Fruit fly (Drosophila melanogaster) whole organism, embryonic: Measurements from ENCODE around the gene CG6168.

Experiments
- Atf6 ChIP-seq: fragments of 200-800 bp; sonication (Bioruptor generic); IDR thresholded peaks from 2 replicates; pipeline ENCODE4 v1.3.6; 2022; ENCODE audit warnings: missing biosample characterization, missing genetic modification characterization
- Awh ChIP-seq: fragments of 200-800 bp; sonication (Bioruptor generic); IDR thresholded peaks from 2 replicates; pipeline ENCODE4, ENCODE4 v1.3.6; 2022; ENCODE audit warnings: missing biosample characterization, missing genetic modification characterization
- CG10209 ChIP-seq: fragments of 200-800 bp; sonication (Bioruptor generic); optimal IDR thresholded peaks from 3 replicates; lab custom pipeline; 2017; ENCODE audit warnings: missing biosample characterization, mild to moderate bottlenecking, missing genetic modification characterization, missing genetic modification reagents
- CG1024 ChIP-seq: fragments of 200-800 bp; sonication (Bioruptor generic); IDR thresholded peaks from 2 replicates; pipeline ENCODE4 v1.3.6; 2022; ENCODE audit warnings: missing biosample characterization, missing genetic modification characterization
- CG10431 ChIP-seq: fragments of 200-800 bp; sonication (Bioruptor generic); optimal IDR thresholded peaks from 3 replicates; lab custom pipeline; 2018; ENCODE audit warnings: missing biosample characterization, mild to moderate bottlenecking, missing genetic modification characterization
- CG10654 ChIP-seq: fragments of 200-800 bp; sonication (Bioruptor generic); optimal IDR thresholded peaks from 2 replicates; lab custom pipeline; 2016; ENCODE audit warnings: missing biosample characterization, missing genetic modification characterization
- CG11398 ChIP-seq: fragments of 200-800 bp; sonication (Bioruptor generic); optimal IDR thresholded peaks from 2 replicates; lab custom pipeline; 2016; ENCODE audit warnings: missing biosample characterization, missing genetic modification characterization
- CG12942 ChIP-seq: fragments of 200-800 bp; sonication (Bioruptor generic); optimal IDR thresholded peaks from 3 replicates; lab custom pipeline; 2016; ENCODE audit warnings: missing biosample characterization, missing genetic modification characterization
- CG13123 ChIP-seq: fragments of 200-800 bp; sonication (Bioruptor generic); optimal IDR thresholded peaks from 2 replicates; lab custom pipeline; 2016; ENCODE audit warnings: missing biosample characterization, missing genetic modification characterization
- CG14710 ChIP-seq: fragments of 200-800 bp; sonication (Bioruptor generic); optimal IDR thresholded peaks from 3 replicates; lab custom pipeline; 2019; ENCODE audit warnings: missing biosample characterization, mild to moderate bottlenecking, missing genetic modification characterization, moderate library complexity
- CG16863 ChIP-seq: fragments of 200-800 bp; sonication (Bioruptor generic); optimal IDR thresholded peaks from 3 replicates; lab custom pipeline; 2016; ENCODE audit warnings: missing biosample characterization, missing genetic modification characterization
- CG17385 ChIP-seq: fragments of 200-800 bp; sonication (Bioruptor generic); optimal IDR thresholded peaks from 3 replicates; lab custom pipeline; 2018; ENCODE audit warnings: missing biosample characterization, mild to moderate bottlenecking, missing genetic modification characterization
- CG1832 ChIP-seq: fragments of 200-800 bp; sonication (Bioruptor generic); optimal IDR thresholded peaks from 2 replicates; lab custom pipeline; 2017; ENCODE audit warnings: missing biosample characterization, mild to moderate bottlenecking, missing genetic modification characterization, inconsistent platforms
- CG3163 ChIP-seq: fragments of 200-800 bp; sonication (Bioruptor generic); optimal IDR thresholded peaks from 3 replicates; lab custom pipeline; 2016; ENCODE audit warnings: missing biosample characterization, missing genetic modification characterization
- CG33213 ChIP-seq: fragments of 200-800 bp; sonication (Bioruptor generic); optimal IDR thresholded peaks from 3 replicates; lab custom pipeline; 2016; ENCODE audit warnings: missing biosample characterization, missing genetic modification characterization
- CG4328 ChIP-seq: fragments of 200-800 bp; sonication (Bioruptor generic); optimal IDR thresholded peaks from 3 replicates; lab custom pipeline; 2017; ENCODE audit warnings: missing biosample characterization, missing genetic modification reagents, missing genetic modification characterization
- CG4854 ChIP-seq: fragments of 200-800 bp; sonication (Bioruptor generic); optimal IDR thresholded peaks from 2 replicates; lab custom pipeline; 2016; ENCODE audit warnings: missing biosample characterization, missing genetic modification characterization, inconsistent platforms
- CG6689 ChIP-seq: fragments of 200-800 bp; sonication (Bioruptor generic); IDR thresholded peaks from 2 replicates; pipeline ENCODE4 v1.3.6; 2022; ENCODE audit warnings: missing biosample characterization, missing genetic modification characterization
- CG8290 ChIP-seq, 3 experiments: fragments of 200-800 bp; sonication (Bioruptor generic); optimal IDR thresholded peaks; 2 replicates each; lab custom pipeline; 2016 to 2019; ENCODE audit warnings: missing biosample characterization in 3 of 3, missing genetic modification characterization in 3 of 3, mild to moderate bottlenecking in 2 of 3, moderate library complexity in 1 of 3
- CG9932 ChIP-seq: fragments of 200-800 bp; sonication (Bioruptor generic); IDR thresholded peaks from 2 replicates; pipeline ENCODE4 v1.3.6; 2022; ENCODE audit warnings: missing biosample characterization, missing genetic modification characterization
- Dip3 ChIP-seq: fragments of 200-800 bp; sonication (Bioruptor generic); optimal IDR thresholded peaks from 3 replicates; lab custom pipeline; 2016; ENCODE audit warnings: missing biosample characterization, missing genetic modification characterization
- E2f2 ChIP-seq: fragments of 200-800 bp; sonication (Bioruptor generic); IDR thresholded peaks from 2 replicates; pipeline ENCODE4 v1.3.6; 2022; ENCODE audit warnings: missing biosample characterization, missing genetic modification characterization
- HHEX ChIP-seq: fragments of 200-800 bp; sonication (Bioruptor generic); optimal IDR thresholded peaks from 3 replicates; lab custom pipeline; 2017; ENCODE audit warnings: missing biosample characterization, mild to moderate bottlenecking, missing genetic modification characterization, missing genetic modification reagents
- HLH54F ChIP-seq: fragments of 200-800 bp; sonication (Bioruptor generic); optimal IDR thresholded peaks from 3 replicates; lab custom pipeline; 2016; ENCODE audit warnings: missing biosample characterization, missing genetic modification characterization
- Lhr ChIP-seq: fragments of 200-800 bp; sonication (Bioruptor generic); optimal IDR thresholded peaks from 3 replicates; lab custom pipeline; 2017; ENCODE audit warnings: mild to moderate bottlenecking, missing biosample characterization, missing genetic modification reagents, missing genetic modification characterization
- MESR4 ChIP-seq: fragments of 200-800 bp; sonication (Bioruptor generic); optimal IDR thresholded peaks from 2 replicates; lab custom pipeline; 2018; ENCODE audit warnings: missing biosample characterization, mild to moderate bottlenecking, missing genetic modification characterization, moderate library complexity
- Oaz ChIP-seq: fragments of 200-800 bp; sonication (Bioruptor generic); IDR thresholded peaks from 2 replicates; pipeline ENCODE4 v1.3.6; 2022; ENCODE audit warnings: missing biosample characterization, missing genetic modification characterization
- Pdp1 ChIP-seq, 2 experiments: fragments of 200-800 bp; sonication (Bioruptor generic); optimal IDR thresholded peaks; 3 replicates each; lab custom pipeline; 2016; ENCODE audit warnings: missing biosample characterization in 2 of 2, missing genetic modification characterization in 2 of 2, mild to moderate bottlenecking in 1 of 2, moderate library complexity in 1 of 2
- Poxn ChIP-seq: fragments of 200-800 bp; sonication (Bioruptor generic); IDR thresholded peaks from 2 replicates; pipeline ENCODE4 v1.3.6; 2022; ENCODE audit warnings: missing biosample characterization, missing genetic modification characterization
- Rfx ChIP-seq: fragments of 200-800 bp; sonication (Bioruptor generic); IDR thresholded peaks from 2 replicates; pipeline ENCODE4 v1.3.6; 2022; ENCODE audit warnings: missing biosample characterization, missing genetic modification characterization
- Scr ChIP-seq: fragments of 200-800 bp; sonication (Bioruptor generic); IDR thresholded peaks from 2 replicates; pipeline ENCODE4 v1.3.6; 2022; ENCODE audit warnings: missing biosample characterization, missing genetic modification characterization; ENCODE audit not compliant: partially characterized antibody
- Xrp1 ChIP-seq: fragments of 200-800 bp; sonication (Bioruptor generic); IDR thresholded peaks from 2 replicates; pipeline ENCODE4 v1.3.6; 2022; ENCODE audit warnings: missing biosample characterization, missing genetic modification characterization
- bcd ChIP-seq: fragments of 200-800 bp; sonication (Bioruptor generic); optimal IDR thresholded peaks from 2 replicates; lab custom pipeline; 2017; ENCODE audit warnings: missing biosample characterization, mild to moderate bottlenecking, missing genetic modification characterization
- chinmo ChIP-seq: fragments of 200-800 bp; sonication (Bioruptor generic); IDR thresholded peaks from 4 replicates; pipeline ENCODE4 v1.3.6; 2022; ENCODE audit warnings: missing biosample characterization, missing genetic modification characterization; ENCODE audit not compliant: partially characterized antibody
- croc ChIP-seq: fragments of 200-800 bp; sonication (Bioruptor generic); conservative IDR thresholded peaks from 3 replicates; pipeline ENCODE4 v1.3.6; 2022; ENCODE audit warnings: missing biosample characterization, missing genetic modification characterization
- crol ChIP-seq: fragments of 200-800 bp; sonication (Bioruptor generic); IDR thresholded peaks from 2 replicates; pipeline ENCODE4 v1.3.6; 2022; ENCODE audit warnings: missing biosample characterization, missing genetic modification characterization
- dm ChIP-seq: fragments of 200-800 bp; sonication (Bioruptor generic); optimal IDR thresholded peaks from 3 replicates; lab custom pipeline; 2016; ENCODE audit warnings: missing biosample characterization, missing genetic modification characterization
- dmrt99B ChIP-seq: fragments of 200-800 bp; sonication (Bioruptor generic); optimal IDR thresholded peaks from 2 replicates; lab custom pipeline; 2018; ENCODE audit warnings: missing biosample characterization, mild to moderate bottlenecking, missing genetic modification characterization, moderate library complexity
- dysf ChIP-seq: fragments of 200-800 bp; sonication (Bioruptor generic); IDR thresholded peaks from 3 replicates; pipeline ENCODE4 v1.3.6; 2022; ENCODE audit warnings: missing biosample characterization, missing genetic modification characterization
- eyg ChIP-seq: fragments of 200-800 bp; sonication (Bioruptor generic); optimal IDR thresholded peaks from 3 replicates; lab custom pipeline; 2016; ENCODE audit warnings: missing biosample characterization, missing genetic modification characterization
- ftz-f1 ChIP-seq: fragments of 200-800 bp; sonication (Bioruptor generic); optimal IDR thresholded peaks from 2 replicates; lab custom pipeline; 2016; ENCODE audit warnings: missing biosample characterization, missing genetic modification characterization
- gce ChIP-seq: fragments of 200-800 bp; sonication (Bioruptor generic); IDR thresholded peaks from 3 replicates; pipeline ENCODE4 v1.3.6; 2022; ENCODE audit warnings: missing biosample characterization, missing genetic modification characterization
- kay ChIP-seq: fragments of 200-800 bp; sonication (Bioruptor generic); optimal IDR thresholded peaks from 2 replicates; lab custom pipeline; 2016; ENCODE audit warnings: missing biosample characterization, missing genetic modification characterization
- pita ChIP-seq: fragments of 200-800 bp; sonication (Bioruptor generic); optimal IDR thresholded peaks from 2 replicates; lab custom pipeline; 2017; ENCODE audit warnings: missing biosample characterization, mild to moderate bottlenecking, missing genetic modification characterization
- sens-2 ChIP-seq: fragments of 200-800 bp; sonication (Bioruptor generic); IDR thresholded peaks from 2 replicates; pipeline ENCODE4 v1.3.6; 2022; ENCODE audit warnings: missing biosample characterization, missing genetic modification characterization
- sim ChIP-seq: fragments of 200-800 bp; sonication (Bioruptor generic); IDR thresholded peaks from 2 replicates; pipeline ENCODE4 v1.3.6; 2022; ENCODE audit warnings: missing biosample characterization, missing genetic modification characterization
- sima ChIP-seq: fragments of 200-800 bp; sonication (Bioruptor generic); optimal IDR thresholded peaks from 2 replicates; lab custom pipeline; 2016; ENCODE audit warnings: missing biosample characterization, missing genetic modification characterization
- slou ChIP-seq: fragments of 200-800 bp; sonication (Bioruptor generic); optimal IDR thresholded peaks from 3 replicates; lab custom pipeline; 2016; ENCODE audit warnings: missing biosample characterization, missing genetic modification characterization
- trem ChIP-seq: fragments of 200-800 bp; optimal IDR thresholded peaks from 3 replicates; lab custom pipeline; 2019; ENCODE audit warnings: missing biosample characterization, mild to moderate bottlenecking, missing genetic modification characterization, moderate library complexity
- twi ChIP-seq: fragments of 200-800 bp; optimal IDR thresholded peaks from 2 replicates; lab custom pipeline; 2019; ENCODE audit warnings: missing biosample characterization, mild to moderate bottlenecking, missing genetic modification characterization, moderate library complexity
- usp ChIP-seq: fragments of >200 bp; optimal IDR thresholded peaks from 2 replicates; lab custom pipeline; 2017; ENCODE audit warnings: missing biosample characterization, missing genetic modification characterization

The CG6168 gene

DNA sequence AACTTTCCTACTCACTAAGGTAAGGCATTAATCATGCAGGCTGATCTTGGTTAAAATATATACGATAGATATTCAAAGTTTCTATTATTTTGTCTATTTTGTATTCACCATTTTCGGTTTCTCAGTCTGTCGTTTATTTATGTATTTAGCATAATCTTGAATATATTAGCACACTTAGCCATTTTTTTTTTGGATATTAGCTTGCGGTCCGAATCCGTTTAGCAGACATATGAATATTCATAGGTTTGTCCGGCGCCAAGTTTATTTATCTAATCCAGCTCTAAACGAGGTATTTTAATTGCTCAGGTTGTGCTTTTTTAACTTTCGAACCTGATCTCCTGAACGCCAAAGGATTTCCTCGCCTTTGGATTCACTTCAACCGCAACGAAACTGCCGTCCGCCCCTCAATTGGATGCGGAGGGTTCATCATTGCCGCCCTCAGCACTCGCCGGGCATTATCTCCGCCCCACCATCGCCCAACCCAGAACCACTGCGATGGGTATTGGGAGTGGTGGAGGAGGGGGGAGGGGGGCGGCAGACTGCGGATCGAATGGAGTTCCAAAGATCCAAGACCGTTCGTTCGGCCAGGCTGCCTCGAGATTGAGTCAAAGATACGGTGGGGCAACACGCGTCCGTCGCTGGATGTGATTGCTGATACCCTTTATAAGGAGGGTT lies 1.8 kb upstream of the CG6168 start (continued):
- TF ChIP-seq CG1024 (GFP tag; lab: Robert Waterston, UW) (no peak), CG12942 (GFP tag; lab: Kevin White, UChicago) (no peak), Xrp1 (GFP tag; lab: Robert Waterston, UW) (0 out of 2 replicates have a peak, but pooled peaks have one; percentile 25), CG3163 (GFP tag; lab: Kevin White, UChicago) (no peak), CG4328 (GFP tag; lab: Kevin White, UChicago) (no peak), CG16863 (GFP tag; lab: Kevin White, UChicago) (no peak), CG17385 (no peak), Dip3 (GFP tag; lab: Kevin White, UChicago) (no peak), twi (tag; lab: Kevin White, UChicago) (no peak), croc (GFP tag; lab: Robert Waterston, UW) (no peak), HHEX (GFP tag; lab: Kevin White, UChicago) (peak; percentile 23), CG33213 (no peak), dysf (GFP tag; lab: Robert Waterston, UW) (peak; percentile 41; the same call in 1 of the 3 replicates), CG10654 (no peak), CG9932 (GFP tag; lab: Robert Waterston, UW) (peak; percentile 22), bcd (GFP tag; lab: Kevin White, UChicago) (no peak), E2f2 (no peak), Atf6 (GFP tag; lab: Robert Waterston, UW) (no peak), CG14710 (tag; lab: Kevin White, UChicago) (no peak), usp (GFP tag; lab: Kevin White, UChicago) (no peak), crol (GFP tag; lab: Robert Waterston, UW) (peak; percentile 89), Scr (GFP tag; lab: Robert Waterston, UW) (no peak), Pdp1 (GFP tag; optimal IDR thresholded peaks at IDR 0.05; lab: Kevin White, UChicago) (no peak), CG10431 (GFP tag; lab: Kevin White, UChicago) (no peak), sima (GFP tag; lab: Kevin White, UChicago) (no peak), CG1832 (no peak), ftz-f1 (GFP tag; lab: Kevin White, UChicago) (no peak), Rfx (GFP tag; lab: Robert Waterston, UW) (peak; percentile 47), slou (GFP tag; lab: Kevin White, UChicago) (no peak), CG13123 (GFP tag; lab: Kevin White, UChicago) (no peak), gce (0 out of 3 replicates have a peak, but pooled peaks have one; percentile 19), sim (no peak), CG6689 (no peak), CG4854 (GFP tag; lab: Kevin White, UChicago) (no peak), Lhr (GFP tag; lab: Kevin White, UChicago) (no peak), Poxn (no peak), dm (GFP tag; lab: Kevin White, UChicago) (no peak), Awh (peak; percentile 27; the same call in 1 of the 2 replicates), sens-2 (GFP tag; lab: Robert Waterston, UW) (no peak), trem (no peak), chinmo (GFP tag; lab: Robert Waterston, UW) (0 out of 4 replicates have a peak, but pooled peaks have one; percentile 55), CG10209 (GFP tag; lab: Kevin White, UChicago) (no peak), pita (GFP tag; lab: Kevin White, UChicago) (no peak), HLH54F (no peak), MESR4 (GFP tag; lab: Kevin White, UChicago) (no peak), Oaz (GFP tag; lab: Robert Waterston, UW) (no peak), dmrt99B (tag; lab: Kevin White, UChicago) (no peak), CG11398 (GFP tag; lab: Kevin White, UChicago) (no peak), CG8290 (GFP tag; optimal IDR thresholded peaks at IDR 0.05; lab: Kevin White, UChicago) (no peak), CG8290 (tag; optimal IDR thresholded peaks at IDR 0.05; lab: Kevin White, UChicago) (peak in 1 of 2 experiments; percentile 65), kay (GFP tag; lab: Kevin White, UChicago) (no peak), eyg (no peak)
